Worm (Caenorhabditis elegans) whole organism, late embryonic: Measurements from ENCODE around the gene set-21.

Experiments
- C38D4.7 ChIP-seq: fragments of 200-800 bp; sonication (Bioruptor generic); optimal IDR thresholded peaks from 2 replicates; lab custom pipeline; 2018; ENCODE audit warnings: mild to moderate bottlenecking, missing genetic modification characterization, moderate library complexity, missing compliant biosample characterization
- F13H6.1 ChIP-seq: sonication (generic microtip); optimal IDR thresholded peaks from 2 replicates; lab custom pipeline; 2016; ENCODE audit warnings: missing genetic modification characterization, missing compliant biosample characterization
- K02D7.2 ChIP-seq: sonication (generic microtip); optimal IDR thresholded peaks from 2 replicates; lab custom pipeline; 2017; ENCODE audit warnings: mild to moderate bottlenecking, missing genetic modification characterization, missing compliant biosample characterization
- T23F11.4 ChIP-seq: fragments of 200-800 bp; sonication (Bioruptor generic); optimal IDR thresholded peaks from 2 replicates; lab custom pipeline; 2018; ENCODE audit warnings: mild to moderate bottlenecking, missing genetic modification characterization, missing compliant biosample characterization
- Y22D7AL.16 ChIP-seq: sonication (generic microtip); optimal IDR thresholded peaks from 2 replicates; lab custom pipeline; 2016; ENCODE audit warnings: missing genetic modification characterization, missing compliant biosample characterization
- ahr-1 ChIP-seq: sonication (generic microtip); optimal IDR thresholded peaks from 2 replicates; lab custom pipeline; 2016; ENCODE audit warnings: missing genetic modification characterization, missing compliant biosample characterization
- ama-1 ChIP-seq: fragments of 150-350 bp; optimal IDR thresholded peaks from 2 replicates; lab custom pipeline; 2014
- ceh-14 ChIP-seq: sonication (generic microtip); optimal IDR thresholded peaks from 2 replicates; lab custom pipeline; 2016; ENCODE audit warnings: missing genotype, missing genetic modification characterization, missing compliant biosample characterization
- ceh-18 ChIP-seq: sonication (generic microtip); optimal IDR thresholded peaks from 2 replicates; lab custom pipeline; 2016; ENCODE audit warnings: missing genetic modification characterization, missing compliant biosample characterization
- ceh-30 ChIP-seq: fragments of 150-350 bp; optimal IDR thresholded peaks from 2 replicates; lab custom pipeline; 2014; ENCODE audit warnings: missing biosample characterization, missing genetic modification characterization
- ceh-31 ChIP-seq: sonication (generic microtip); optimal IDR thresholded peaks from 2 replicates; lab custom pipeline; 2016; ENCODE audit warnings: missing genetic modification characterization, missing compliant biosample characterization
- ceh-34 ChIP-seq: sonication (generic microtip); optimal IDR thresholded peaks from 2 replicates; lab custom pipeline; 2016; ENCODE audit warnings: mild to moderate bottlenecking, missing genetic modification characterization, missing compliant biosample characterization
- ceh-45 ChIP-seq: fragments of 200-800 bp; sonication (Bioruptor generic); IDR thresholded peaks from 2 replicates; pipeline ENCODE4 v1.3.6; 2022; ENCODE audit warnings: missing genetic modification reagents, missing genetic modification characterization, missing compliant biosample characterization
- ceh-48 ChIP-seq: sonication (generic microtip); optimal IDR thresholded peaks from 2 replicates; lab custom pipeline; 2016; ENCODE audit warnings: missing genetic modification characterization, inconsistent platforms, missing compliant biosample characterization
- ceh-6 ChIP-seq: fragments of 200-800 bp; sonication (Bioruptor generic); optimal IDR thresholded peaks from 2 replicates; lab custom pipeline; 2018; ENCODE audit warnings: mild to moderate bottlenecking, missing genetic modification characterization, missing compliant biosample characterization
- che-1 ChIP-seq: sonication (generic microtip); optimal IDR thresholded peaks from 2 replicates; lab custom pipeline; 2016; ENCODE audit warnings: mild to moderate bottlenecking, missing genetic modification characterization, missing compliant biosample characterization
- dmd-4 ChIP-seq: sonication (generic microtip); optimal IDR thresholded peaks from 2 replicates; lab custom pipeline; 2016; ENCODE audit warnings: borderline replicate concordance, missing genetic modification characterization, missing compliant biosample characterization
- dve-1 ChIP-seq: sonication (generic microtip); optimal IDR thresholded peaks from 2 replicates; lab custom pipeline; 2017; ENCODE audit warnings: antibody characterized with exemption, mild to moderate bottlenecking, missing genetic modification characterization, missing compliant biosample characterization
- elt-2 ChIP-seq: sonication (generic microtip); optimal IDR thresholded peaks from 2 replicates; lab custom pipeline; 2016; ENCODE audit warnings: missing genetic modification reagents, missing genetic modification characterization, missing compliant biosample characterization
- elt-4 ChIP-seq: sonication (generic microtip); optimal IDR thresholded peaks from 2 replicates; lab custom pipeline; 2016; ENCODE audit warnings: missing genetic modification characterization, missing compliant biosample characterization
- ets-4 ChIP-seq: sonication (generic microtip); optimal IDR thresholded peaks from 2 replicates; lab custom pipeline; 2016; ENCODE audit warnings: missing genetic modification characterization, missing compliant biosample characterization
- eyg-1 ChIP-seq: sonication (generic microtip); optimal IDR thresholded peaks from 2 replicates; lab custom pipeline; 2016; ENCODE audit warnings: missing genotype, missing genetic modification characterization, missing compliant biosample characterization
- fax-1 ChIP-seq: sonication (generic microtip); optimal IDR thresholded peaks from 2 replicates; lab custom pipeline; 2016; ENCODE audit warnings: missing genotype, missing genetic modification characterization, missing compliant biosample characterization
- fkh-10 ChIP-seq: fragments of 150-350 bp; optimal IDR thresholded peaks from 2 replicates; lab custom pipeline; 2014; ENCODE audit warnings: missing biosample characterization, missing genetic modification reagents, missing genetic modification characterization
- gmeb-2 ChIP-seq: sonication (generic microtip); optimal IDR thresholded peaks from 2 replicates; lab custom pipeline; 2016; ENCODE audit warnings: missing genetic modification characterization, inconsistent platforms, missing compliant biosample characterization
- hlh-13 ChIP-seq: fragments of 200-800 bp; sonication (Bioruptor generic); optimal IDR thresholded peaks from 2 replicates; lab custom pipeline; 2018; ENCODE audit warnings: mild to moderate bottlenecking, missing genetic modification characterization, missing compliant biosample characterization
- hlh-15 ChIP-seq: sonication (generic microtip); optimal IDR thresholded peaks from 2 replicates; lab custom pipeline; 2016; ENCODE audit warnings: missing genetic modification characterization, missing compliant biosample characterization
- hlh-8 ChIP-seq: sonication (generic microtip); optimal IDR thresholded peaks from 2 replicates; lab custom pipeline; 2016; ENCODE audit warnings: missing genotype, missing genetic modification characterization, missing compliant biosample characterization
- lim-6 ChIP-seq: sonication (generic microtip); optimal IDR thresholded peaks from 2 replicates; lab custom pipeline; 2016; ENCODE audit warnings: missing genetic modification characterization, missing compliant biosample characterization
- mec-3 ChIP-seq: sonication (generic microtip); optimal IDR thresholded peaks from 2 replicates; lab custom pipeline; 2016; ENCODE audit warnings: borderline replicate concordance, missing genetic modification characterization, missing compliant biosample characterization
- nfya-1 ChIP-seq: sonication (generic microtip); optimal IDR thresholded peaks from 2 replicates; lab custom pipeline; 2017; ENCODE audit warnings: missing genetic modification characterization, mild to moderate bottlenecking, missing compliant biosample characterization, antibody characterized with exemption, moderate library complexity
- nhr-11 ChIP-seq: fragments of 150-350 bp; optimal IDR thresholded peaks from 2 replicates; lab custom pipeline; 2014; ENCODE audit warnings: missing biosample characterization, missing genetic modification characterization
- nhr-232 ChIP-seq: sonication (generic microtip); optimal IDR thresholded peaks from 2 replicates; lab custom pipeline; 2016; ENCODE audit warnings: missing genetic modification characterization, missing compliant biosample characterization
- npax-4 ChIP-seq: sonication (generic microtip); optimal IDR thresholded peaks from 2 replicates; lab custom pipeline; 2016; ENCODE audit warnings: missing genetic modification characterization, missing compliant biosample characterization
- odd-2 ChIP-seq: sonication (generic microtip); optimal IDR thresholded peaks from 2 replicates; lab custom pipeline; 2017; ENCODE audit warnings: antibody characterized with exemption, mild to moderate bottlenecking, missing genetic modification characterization, missing compliant biosample characterization
- pag-3 ChIP-seq: sonication (generic microtip); optimal IDR thresholded peaks from 2 replicates; lab custom pipeline; 2016; ENCODE audit warnings: missing compliant biosample characterization, missing genetic modification characterization, borderline replicate concordance
- pat-9 ChIP-seq: fragments of 200-800 bp; sonication (Bioruptor generic); optimal IDR thresholded peaks from 2 replicates; lab custom pipeline; 2018; ENCODE audit warnings: mild to moderate bottlenecking, missing genetic modification characterization, moderate library complexity, missing compliant biosample characterization
- pax-1 ChIP-seq: fragments of 150-350 bp; optimal IDR thresholded peaks from 2 replicates; lab custom pipeline; 2014; ENCODE audit warnings: missing biosample characterization, missing genetic modification characterization
- pqm-1 ChIP-seq: sonication (generic microtip); optimal IDR thresholded peaks from 2 replicates; lab custom pipeline; 2016; ENCODE audit warnings: missing genetic modification characterization, missing compliant biosample characterization
- pros-1 ChIP-seq: fragments of 150-350 bp; optimal IDR thresholded peaks from 2 replicates; lab custom pipeline; 2014; ENCODE audit warnings: missing biosample characterization, missing genetic modification reagents, missing genetic modification characterization
- ref-2 ChIP-seq: sonication (generic microtip); optimal IDR thresholded peaks from 2 replicates; lab custom pipeline; 2016; ENCODE audit warnings: missing genetic modification characterization, missing compliant biosample characterization
- rnt-1 ChIP-seq: sonication (generic microtip); optimal IDR thresholded peaks from 2 replicates; lab custom pipeline; 2016; ENCODE audit warnings: missing genetic modification characterization, missing compliant biosample characterization
- sdc-2 ChIP-seq: sonication (generic microtip); optimal IDR thresholded peaks from 2 replicates; lab custom pipeline; 2016; ENCODE audit warnings: missing genotype, missing genetic modification characterization, missing compliant biosample characterization
- sox-2 ChIP-seq: fragments of 200-800 bp; sonication (Bioruptor generic); IDR thresholded peaks from 2 replicates; pipeline ENCODE4 v1.3.6; 2022; ENCODE audit warnings: missing genetic modification reagents, missing genetic modification characterization, missing compliant biosample characterization
- sox-4 ChIP-seq: sonication (generic microtip); optimal IDR thresholded peaks from 2 replicates; lab custom pipeline; 2017; ENCODE audit warnings: mild to moderate bottlenecking, missing genetic modification characterization, inconsistent platforms, missing compliant biosample characterization
- syd-9 ChIP-seq: sonication (generic microtip); optimal IDR thresholded peaks from 2 replicates; lab custom pipeline; 2016; ENCODE audit warnings: mild to moderate bottlenecking, missing genetic modification characterization, moderate library complexity, missing compliant biosample characterization
- tbx-7 ChIP-seq: sonication (generic microtip); optimal IDR thresholded peaks from 2 replicates; lab custom pipeline; 2016; ENCODE audit warnings: missing genotype, missing genetic modification characterization, missing compliant biosample characterization
- ttx-3 ChIP-seq: sonication (generic microtip); optimal IDR thresholded peaks from 2 replicates; lab custom pipeline; 2016; ENCODE audit warnings: missing genetic modification reagents, missing genetic modification characterization, missing compliant biosample characterization
- unc-3 ChIP-seq, 2 experiments: fragments of 200-800 bp in 1 of 2; sonication (Bioruptor generic) in 1 of 2; sonication (generic microtip) in 1 of 2; conservative IDR thresholded peaks in 1 of 2; optimal IDR thresholded peaks in 1 of 2; 2 replicates each; pipeline versions ENCODE4 v1.3.6 to Lab custom; 2016 to 2022; ENCODE audit warnings: missing compliant biosample characterization in 2 of 2, missing genetic modification characterization in 2 of 2, missing genetic modification reagents in 1 of 2
- unc-42 ChIP-seq: sonication (generic microtip); optimal IDR thresholded peaks from 2 replicates; lab custom pipeline; 2016; ENCODE audit warnings: missing genotype, missing genetic modification characterization, missing compliant biosample characterization
- unc-86 ChIP-seq: sonication (generic microtip); optimal IDR thresholded peaks from 2 replicates; lab custom pipeline; 2016; ENCODE audit warnings: missing genetic modification characterization, missing compliant biosample characterization
- zip-5 ChIP-seq: sonication (generic microtip); optimal IDR thresholded peaks from 2 replicates; lab custom pipeline; 2016; ENCODE audit warnings: missing genetic modification characterization, missing compliant biosample characterization
- ztf-16 ChIP-seq: sonication (generic microtip); optimal IDR thresholded peaks from 2 replicates; lab custom pipeline; 2017; ENCODE audit warnings: missing genetic modification characterization, missing compliant biosample characterization

The set-21 gene

DNA sequence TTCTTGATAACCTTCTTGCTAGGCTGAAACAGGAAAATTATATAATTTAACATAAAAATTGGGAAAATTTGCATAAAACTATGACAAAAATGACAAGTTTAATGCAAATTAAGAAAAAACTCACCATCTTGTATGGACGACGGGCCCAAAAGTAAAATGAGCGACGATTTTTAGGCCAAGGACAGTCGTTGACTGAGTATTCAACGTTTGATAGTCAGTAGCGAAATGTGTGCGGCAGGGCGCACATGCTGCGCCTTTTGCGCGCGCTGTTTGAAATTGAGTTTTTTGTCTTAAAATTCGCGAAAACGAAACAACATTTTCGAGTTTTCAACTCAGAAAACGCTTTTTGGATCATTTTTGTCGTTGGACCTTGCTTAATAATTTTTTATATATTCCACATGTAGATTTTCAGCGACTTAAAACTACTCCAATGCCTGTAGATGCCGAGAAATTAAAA, at the start of gene set-21, which contains the start of gene rpl-7A:
Gene set-21, plus strand, starts transcription at position 407 of the 457 bp plus-strand sequence.
Gene rpl-7A, minus strand, starts transcription at position 153 of the 457 bp plus-strand sequence.
- TF ChIP-seq ceh-6 (GFP tag; lab: Kevin White, UChicago) (no peak), rnt-1 (tag; lab: Kevin White, UChicago) (peak; percentile 68), lim-6 (no peak), ahr-1 (no peak), Y22D7AL.16 (tag; lab: Kevin White, UChicago) (no peak), mec-3 (tag; lab: Kevin White, UChicago) (no peak), fax-1 (tag; lab: Kevin White, UChicago) (no peak), ttx-3 (tag; lab: Kevin White, UChicago) (no peak), che-1 (no peak), ceh-34 (tag; lab: Kevin White, UChicago) (peak; percentile 90), tbx-7 (tag; lab: Kevin White, UChicago) (peak; percentile 15), ceh-30 (no peak), hlh-13 (no peak), fkh-10 (no peak), F13H6.1 (tag; lab: Kevin White, UChicago) (peak; percentile 14), K02D7.2 (no peak), eyg-1 (tag; lab: Kevin White, UChicago) (no peak), pqm-1 (no peak), unc-86 (tag; lab: Kevin White, UChicago) (peak; percentile 71), hlh-15 (tag; lab: Kevin White, UChicago) (no peak), pat-9 (tag; lab: Kevin White, UChicago) (no peak), pros-1 (no peak), ceh-18 (tag; lab: Kevin White, UChicago) (peak; percentile 82), pax-1 (tag; lab: Kevin White, UChicago) (no peak), ceh-48 (tag; lab: Kevin White, UChicago) (peak; percentile 40), ceh-31 (tag; lab: Kevin White, UChicago) (peak; percentile 81), nhr-11 (tag; lab: Kevin White, UChicago) (no peak), ref-2 (tag; lab: Kevin White, UChicago) (peak; percentile 88), dmd-4 (tag; lab: Kevin White, UChicago) (no peak), dve-1 (peak; percentile 65), sox-2 (peak; percentile 27; the same call in 1 of the 2 replicates), nhr-232 (tag; lab: Kevin White, UChicago) (no peak), ceh-14 (tag; lab: Kevin White, UChicago) (peak; percentile 62), hlh-8 (tag; lab: Kevin White, UChicago) (no peak), sdc-2 (tag; lab: Kevin White, UChicago) (no peak), pag-3 (no peak), sox-4 (tag; lab: Kevin White, UChicago) (no peak), ama-1 (lab: Kevin White, UChicago) (no peak), npax-4 (no peak), gmeb-2 (tag; lab: Kevin White, UChicago) (no peak), unc-3 (GFP tag; conservative IDR thresholded peaks at IDR 0.05; lab: Robert Waterston, UW) (peak; percentile 63; the same call in 1 of the 2 replicates), unc-3 (tag; optimal IDR thresholded peaks at IDR 0.05; lab: Kevin White, UChicago) (no peak), syd-9 (no peak), T23F11.4 (GFP tag; lab: Kevin White, UChicago) (peak; percentile 16), C38D4.7 (GFP tag; lab: Kevin White, UChicago) (no peak), elt-2 (tag; lab: Kevin White, UChicago) (peak; percentile 47), nfya-1 (tag; lab: Kevin White, UChicago) (peak; percentile 85), elt-4 (tag; lab: Kevin White, UChicago) (no peak), ets-4 (tag; lab: Kevin White, UChicago) (peak; percentile 7), odd-2 (tag; lab: Kevin White, UChicago) (no peak), ztf-16 (peak; percentile 62), unc-42 (tag; lab: Kevin White, UChicago) (peak; percentile 79), ceh-45 (GFP tag; lab: Robert Waterston, UW) (peak; percentile 13; the same call in 1 of the 2 replicates), zip-5 (tag; lab: Kevin White, UChicago) (peak; percentile 14)
